Worm (Caenorhabditis elegans) whole organism, midembryonic: ENCODE results near the gene nap-1.

Experiments
- klf-2 ChIP-seq: fragments of 200-800 bp; sonication (Bioruptor generic); conservative IDR thresholded peaks from 2 replicates; pipeline ENCODE4 v1.3.6; 2022; ENCODE audit warnings: missing genetic modification reagents, missing genetic modification characterization, missing compliant biosample characterization
- med-1 ChIP-seq: sonication (generic microtip); optimal IDR thresholded peaks from 2 replicates; lab custom pipeline; 2017; ENCODE audit warnings: missing genetic modification characterization, mild to moderate bottlenecking, missing compliant biosample characterization, antibody characterized with exemption, missing genetic modification reagents; ENCODE audit not compliant: insufficient read depth

DNA sequence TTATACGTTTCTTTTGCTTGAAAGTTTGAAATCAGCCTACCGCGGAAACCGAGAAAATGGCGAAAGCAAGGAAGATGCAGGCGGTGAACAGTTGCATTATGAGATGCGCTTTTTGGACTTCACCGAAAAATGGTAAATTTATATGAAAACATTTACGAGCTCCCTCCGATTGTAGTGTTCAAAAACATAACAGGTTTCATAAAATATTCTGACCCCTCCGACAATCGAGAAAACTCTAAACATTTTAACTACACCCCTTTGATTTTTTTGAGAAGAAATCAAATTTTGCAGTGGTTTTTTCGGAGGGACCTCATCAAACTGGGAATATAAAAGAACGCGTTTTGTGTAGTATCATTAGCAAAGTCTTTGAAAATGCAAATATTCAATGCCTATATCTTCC lies 32.1 kb downstream of the nap-1 start, which contains the start of the genes F17E9.18 and F17E9.15:
- TF ChIP-seq med-1 = no peak
- TF ChIP-seq klf-2 (GFP tag; lab: Robert Waterston, UW) = no peak
